Worm (Caenorhabditis elegans) whole organism, young adult: ENCODE data around the gene btbd-10.

Experiments used
- C06A6.2 ChIP-seq: fragments of 200-800 bp; sonication (Bioruptor generic); conservative IDR thresholded peaks from 2 replicates; pipeline ENCODE4 v1.3.6; 2022; ENCODE audit warnings: missing genetic modification characterization, missing compliant biosample characterization
- D2030.7 ChIP-seq: fragments of 200-800 bp; sonication (Bioruptor generic); IDR thresholded peaks from 2 replicates; pipeline ENCODE4 v1.3.6; 2022; ENCODE audit warnings: missing genetic modification reagents, missing genetic modification characterization, missing compliant biosample characterization
- F33H1.4 ChIP-seq: fragments of 200-800 bp; sonication (Bioruptor generic); IDR thresholded peaks from 2 replicates; pipeline ENCODE4 v1.3.6; 2022; ENCODE audit warnings: missing genetic modification reagents, missing genetic modification characterization, missing compliant biosample characterization
- F55B11.4 ChIP-seq: sonication (generic microtip); optimal IDR thresholded peaks from 2 replicates; lab custom pipeline; 2016; ENCODE audit warnings: missing compliant biosample characterization, missing genetic modification characterization, borderline replicate concordance; ENCODE audit not compliant: insufficient read depth
- F57C9.4 ChIP-seq: sonication (generic microtip); optimal IDR thresholded peaks from 2 replicates; lab custom pipeline; 2017; ENCODE audit warnings: mild to moderate bottlenecking, missing genetic modification characterization, missing compliant biosample characterization
- K12H6.12 ChIP-seq: fragments of 200-800 bp; sonication (Bioruptor generic); optimal IDR thresholded peaks from 2 replicates; lab custom pipeline; 2018; ENCODE audit warnings: mild to moderate bottlenecking, missing genetic modification characterization, missing compliant biosample characterization
- T26A5.8 ChIP-seq: sonication (generic microtip); optimal IDR thresholded peaks from 2 replicates; lab custom pipeline; 2016; ENCODE audit warnings: missing genetic modification characterization, missing compliant biosample characterization
- Y56A3A.18 ChIP-seq: fragments of 200-800 bp; sonication (Bioruptor generic); IDR thresholded peaks from 2 replicates; pipeline ENCODE4 v1.3.6; 2022; ENCODE audit warnings: missing genetic modification reagents, missing genetic modification characterization, missing compliant biosample characterization
- ZK185.1 ChIP-seq: sonication (generic microtip); optimal IDR thresholded peaks from 2 replicates; lab custom pipeline; 2016; ENCODE audit warnings: mild to moderate bottlenecking, missing genetic modification characterization, missing compliant biosample characterization; ENCODE audit not compliant: poor library complexity, severe bottlenecking
- aptf-2 ChIP-seq: fragments of 200-800 bp; sonication (Bioruptor generic); conservative IDR thresholded peaks from 2 replicates; pipeline ENCODE4 v1.3.6; 2022; ENCODE audit warnings: missing genetic modification reagents, missing genetic modification characterization, missing compliant biosample characterization
- aptf-3 ChIP-seq: fragments of 200-800 bp; sonication (Bioruptor generic); IDR thresholded peaks from 2 replicates; pipeline ENCODE4 v1.3.6; 2022; ENCODE audit warnings: missing genetic modification characterization, missing compliant biosample characterization
- atf-7 ChIP-seq: sonication (generic microtip); optimal IDR thresholded peaks from 2 replicates; lab custom pipeline; 2017; ENCODE audit warnings: mild to moderate bottlenecking, missing genetic modification characterization, missing compliant biosample characterization
- athp-1 ChIP-seq: sonication (generic microtip); optimal IDR thresholded peaks from 2 replicates; lab custom pipeline; 2017; ENCODE audit warnings: mild to moderate bottlenecking, missing genetic modification characterization, missing compliant biosample characterization
- attf-3 ChIP-seq: fragments of 200-800 bp; sonication (Bioruptor generic); conservative IDR thresholded peaks from 2 replicates; pipeline ENCODE4 v1.3.6; 2022; ENCODE audit warnings: missing genetic modification reagents, missing genetic modification characterization, missing compliant biosample characterization
- cebp-1 ChIP-seq, 2 experiments: fragments of 200-800 bp in 1 of 2; sonication (Bioruptor generic) in 1 of 2; sonication (generic microtip) in 1 of 2; IDR thresholded peaks in 1 of 2; optimal IDR thresholded peaks in 1 of 2; 2 replicates each; pipeline versions ENCODE4 v1.3.6 to Lab custom; 2017 to 2022; ENCODE audit warnings: missing compliant biosample characterization in 2 of 2, missing genetic modification characterization in 2 of 2, mild to moderate bottlenecking in 1 of 2, missing genetic modification reagents in 1 of 2, moderate library complexity in 1 of 2
- ceh-58 ChIP-seq: fragments of 200-800 bp; sonication (Bioruptor generic); IDR thresholded peaks from 2 replicates; pipeline ENCODE4 v1.3.6; 2022; ENCODE audit warnings: missing genetic modification characterization, missing compliant biosample characterization
- ceh-91 ChIP-seq: fragments of 200-800 bp; sonication (Bioruptor generic); IDR thresholded peaks from 2 replicates; pipeline ENCODE4 v1.3.6; 2022; ENCODE audit warnings: missing genetic modification reagents, missing genetic modification characterization, missing compliant biosample characterization
- chd-7 ChIP-seq: sonication (generic microtip); optimal IDR thresholded peaks from 2 replicates; lab custom pipeline; 2016; ENCODE audit warnings: mild to moderate bottlenecking, missing genetic modification characterization, moderate library complexity, missing compliant biosample characterization
- die-1 ChIP-seq: sonication (generic microtip); optimal IDR thresholded peaks from 2 replicates; lab custom pipeline; 2016; ENCODE audit warnings: missing genotype, mild to moderate bottlenecking, missing genetic modification characterization, missing compliant biosample characterization
- dpl-1 ChIP-seq: fragments of 150-350 bp; optimal IDR thresholded peaks from 2 replicates; lab custom pipeline; 2014; ENCODE audit warnings: missing biosample characterization, missing genetic modification reagents, missing genetic modification characterization
- ekl-4 ChIP-seq: fragments of 200-800 bp; sonication (Bioruptor generic); IDR thresholded peaks from 2 replicates; pipeline ENCODE4 v1.3.6; 2022; ENCODE audit warnings: missing genetic modification reagents, missing genetic modification characterization, missing compliant biosample characterization
- fkh-3 ChIP-seq: sonication (generic microtip); optimal IDR thresholded peaks from 2 replicates; lab custom pipeline; 2016; ENCODE audit warnings: mild to moderate bottlenecking, missing genetic modification characterization, missing compliant biosample characterization
- him-1 ChIP-seq: sonication (generic microtip); optimal IDR thresholded peaks from 2 replicates; lab custom pipeline; 2016; ENCODE audit warnings: missing genotype, missing genetic modification reagents, missing genetic modification characterization, missing compliant biosample characterization
- hmg-1.2 ChIP-seq: fragments of 200-800 bp; sonication (Bioruptor generic); IDR thresholded peaks from 2 replicates; pipeline ENCODE4 v1.3.6; 2022; ENCODE audit warnings: missing genetic modification reagents, missing genetic modification characterization, missing compliant biosample characterization
- hrde-1 ChIP-seq: sonication (generic microtip); optimal IDR thresholded peaks from 2 replicates; lab custom pipeline; 2016; ENCODE audit warnings: missing genetic modification characterization, mild to moderate bottlenecking, missing compliant biosample characterization, moderate library complexity, missing genotype, missing genetic modification reagents, borderline replicate concordance
- hsf-1 ChIP-seq: fragments of 200-800 bp; sonication (Bioruptor generic); IDR thresholded peaks from 2 replicates; pipeline ENCODE4 v1.3.6; 2022; ENCODE audit warnings: missing genetic modification reagents, missing genetic modification characterization, missing compliant biosample characterization
- lsl-1 ChIP-seq: fragments of 200-800 bp; sonication (Bioruptor generic); optimal IDR thresholded peaks from 2 replicates; lab custom pipeline; 2018; ENCODE audit warnings: mild to moderate bottlenecking, missing genetic modification characterization, moderate library complexity, missing compliant biosample characterization
- lsy-27 ChIP-seq: sonication (generic microtip); optimal IDR thresholded peaks from 2 replicates; lab custom pipeline; 2017; ENCODE audit warnings: missing genetic modification characterization, mild to moderate bottlenecking, missing compliant biosample characterization, antibody characterized with exemption, missing genotype, borderline replicate concordance; ENCODE audit not compliant: insufficient read depth
- madf-3 ChIP-seq: fragments of 200-800 bp; sonication (Bioruptor generic); IDR thresholded peaks from 2 replicates; pipeline ENCODE4 v1.3.6; 2022; ENCODE audit warnings: missing genetic modification reagents, missing genetic modification characterization, missing compliant biosample characterization
- madf-6 ChIP-seq: fragments of 200-800 bp; sonication (Bioruptor generic); IDR thresholded peaks from 2 replicates; pipeline ENCODE4 v1.3.6; 2022; ENCODE audit warnings: missing genetic modification reagents, missing genetic modification characterization, missing compliant biosample characterization
- mel-28 ChIP-seq: sonication (generic microtip); optimal IDR thresholded peaks from 2 replicates; lab custom pipeline; 2016; ENCODE audit warnings: borderline replicate concordance, mild to moderate bottlenecking, missing genetic modification characterization, missing compliant biosample characterization
- mxl-1 ChIP-seq: sonication (generic microtip); optimal IDR thresholded peaks from 2 replicates; lab custom pipeline; 2016; ENCODE audit warnings: missing genetic modification characterization, missing compliant biosample characterization
- nhr-80 ChIP-seq: sonication (generic microtip); optimal IDR thresholded peaks from 2 replicates; lab custom pipeline; 2016; ENCODE audit warnings: missing genetic modification characterization, missing compliant biosample characterization
- rcor-1 ChIP-seq: fragments of 200-800 bp; sonication (Bioruptor generic); IDR thresholded peaks from 2 replicates; pipeline ENCODE4 v1.3.6; 2022; ENCODE audit warnings: missing genetic modification reagents, missing genetic modification characterization, missing compliant biosample characterization
- rpc-1 ChIP-seq, 2 experiments: fragments of 150-350 bp in 1 of 2; sonication (generic microtip) in 1 of 2; optimal IDR thresholded peaks; 2 replicates each; lab custom pipeline; 2014 to 2018; ENCODE audit warnings: missing biosample characterization in 1 of 2, missing genetic modification characterization in 1 of 2, missing genetic modification reagents in 1 of 2, missing genotype in 1 of 2
- sea-2 ChIP-seq: fragments of 200-800 bp; sonication (Bioruptor generic); IDR thresholded peaks from 2 replicates; pipeline ENCODE4 v1.3.6; 2022; ENCODE audit warnings: missing genetic modification characterization, missing compliant biosample characterization
- unc-130 ChIP-seq: sonication (generic microtip); optimal IDR thresholded peaks from 2 replicates; lab custom pipeline; 2016; ENCODE audit warnings: missing genetic modification reagents, missing genetic modification characterization, missing compliant biosample characterization
- xnd-1 ChIP-seq: sonication (generic microtip); optimal IDR thresholded peaks from 2 replicates; lab custom pipeline; 2016; ENCODE audit warnings: missing genotype, missing genetic modification reagents, missing genetic modification characterization, missing compliant biosample characterization
- ztf-22 ChIP-seq: fragments of 200-800 bp; sonication (Bioruptor generic); optimal IDR thresholded peaks from 2 replicates; lab custom pipeline; 2018; ENCODE audit warnings: mild to moderate bottlenecking, missing genetic modification characterization, moderate library complexity, missing compliant biosample characterization
- ztf-25 ChIP-seq: fragments of 200-800 bp; sonication (Bioruptor generic); IDR thresholded peaks from 2 replicates; pipeline ENCODE4 v1.3.6; 2022; ENCODE audit warnings: missing genetic modification reagents, missing genetic modification characterization, missing compliant biosample characterization
- ztf-28 ChIP-seq: fragments of 200-800 bp; sonication (Bioruptor generic); IDR thresholded peaks from 2 replicates; pipeline ENCODE4 v1.3.6; 2022; ENCODE audit warnings: missing genetic modification reagents, missing genetic modification characterization, missing compliant biosample characterization
- ztf-3 ChIP-seq: fragments of 200-800 bp; sonication (Bioruptor generic); optimal IDR thresholded peaks from 2 replicates; lab custom pipeline; 2018; ENCODE audit warnings: mild to moderate bottlenecking, missing genetic modification characterization, missing compliant biosample characterization

The btbd-10 gene

DNA sequence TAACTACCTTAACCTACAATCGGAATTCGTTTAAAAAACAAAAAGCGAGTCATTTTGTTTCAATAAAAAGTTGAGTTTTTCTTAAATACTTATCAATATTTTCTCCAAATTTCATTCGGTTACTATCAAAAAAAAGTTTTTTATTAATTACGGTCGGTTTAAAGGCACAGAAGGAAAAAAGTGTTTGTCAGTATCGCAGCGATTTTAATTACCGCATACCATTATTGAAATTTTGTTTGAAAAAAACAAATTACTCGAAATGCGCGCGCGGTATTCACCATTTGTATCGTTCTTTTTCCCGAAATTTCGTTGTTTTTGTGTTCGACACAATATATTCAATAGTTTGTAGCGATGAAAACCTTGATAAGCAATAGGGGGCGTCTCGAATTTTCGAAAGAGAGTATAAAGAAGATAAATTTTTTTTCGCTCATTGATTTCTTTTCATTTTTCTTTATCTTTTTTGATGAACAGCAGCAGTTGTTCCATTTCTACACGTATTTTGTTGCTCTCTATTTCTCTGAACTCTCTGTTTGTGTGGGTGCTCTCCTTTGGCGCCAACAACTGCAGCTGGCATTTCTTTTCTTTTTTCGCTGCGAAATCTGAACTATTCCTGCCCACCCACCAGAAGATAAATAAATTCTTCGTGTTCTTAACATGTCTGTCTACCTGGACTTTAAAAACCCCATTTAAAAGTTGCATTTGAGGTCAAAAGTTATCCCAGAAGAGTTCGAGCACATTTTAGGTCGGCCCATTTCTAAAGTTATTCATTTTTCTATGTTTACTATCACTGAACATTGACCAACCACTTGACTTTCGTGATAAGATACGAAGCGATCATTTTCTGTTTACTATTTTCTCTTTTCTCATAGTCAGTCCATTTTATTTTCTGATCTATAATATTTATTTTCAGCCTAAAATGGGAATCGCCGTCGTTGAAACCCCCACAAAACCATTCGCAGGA lies 16.0 kb upstream of the btbd-10 start, which contains the start of gene pgm-1 (continued):
- TF ChIP-seq attf-3 (GFP tag; lab: Robert Waterston, UW) (no peak), ZK185.1 (no peak), ztf-28 (no peak), D2030.7 (GFP tag; lab: Robert Waterston, UW) (0 out of 2 replicates have a peak, but pooled peaks have one; percentile 12), rpc-1 (optimal IDR thresholded peaks at IDR 0.05; lab: Kevin White, UChicago) (no peak), rpc-1 (tag; optimal IDR thresholded peaks at IDR 0.05; lab: Kevin White, UChicago) (no peak), him-1 (tag; lab: Kevin White, UChicago) (no peak), mel-28 (tag; lab: Kevin White, UChicago) (no peak), hsf-1 (GFP tag; lab: Robert Waterston, UW) (peak; percentile 86), fkh-3 (no peak), die-1 (no peak), atf-7 (tag; lab: Kevin White, UChicago) (no peak), ceh-91 (GFP tag; lab: Robert Waterston, UW) (peak; percentile 77), cebp-1 (GFP tag; IDR thresholded peaks at IDR 0.05; lab: Robert Waterston, UW) (no peak), cebp-1 (tag; optimal IDR thresholded peaks at IDR 0.05; lab: Kevin White, UChicago) (peak; percentile 24), unc-130 (no peak), K12H6.12 (peak; percentile 14), nhr-80 (peak; percentile 15), madf-6 (peak; percentile 90), aptf-2 (GFP tag; lab: Robert Waterston, UW) (no peak), lsl-1 (GFP tag; lab: Kevin White, UChicago) (peak; percentile 94), rcor-1 (GFP tag; lab: Robert Waterston, UW) (no peak), xnd-1 (tag; lab: Kevin White, UChicago) (peak; percentile 73)
- TF ChIP-seq, all 124 proteins: peak for 19

DNA sequence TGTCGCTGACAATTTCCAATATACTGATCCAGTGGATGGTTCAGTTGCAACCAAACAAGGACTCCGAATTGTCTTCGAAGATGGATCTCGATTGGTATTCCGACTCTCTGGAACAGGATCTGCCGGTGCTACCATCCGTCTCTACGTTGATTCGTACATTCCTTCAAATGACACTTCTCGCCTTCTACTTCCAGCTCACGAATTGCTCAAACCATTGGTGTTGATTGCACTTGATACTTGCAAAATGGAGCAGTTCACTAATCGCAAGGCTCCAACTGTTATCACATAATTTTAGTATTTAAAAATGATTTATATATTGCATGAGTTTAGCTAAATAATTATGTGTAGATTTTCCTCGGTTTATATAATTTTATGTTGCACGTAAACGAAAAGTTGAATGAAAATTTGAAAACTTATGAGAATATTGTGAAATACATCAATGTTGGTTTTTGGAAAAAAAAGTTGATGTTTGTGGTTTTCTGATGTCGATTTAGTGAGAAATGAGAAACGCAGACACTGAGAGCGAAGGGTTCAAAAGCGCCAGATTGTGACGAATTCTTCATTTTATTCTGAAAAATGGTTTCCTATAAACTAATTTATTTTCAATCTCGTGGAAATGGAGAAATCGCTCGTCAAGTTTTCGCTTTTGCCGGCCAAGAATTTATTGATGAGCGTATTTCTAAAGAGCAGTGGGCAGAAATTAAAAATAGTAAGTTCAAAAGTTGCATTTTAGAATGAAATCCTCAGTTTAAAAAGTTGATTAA lies 13.6 kb upstream of the btbd-10 start, which contains the start of gene gst-9:
gst-9 (plus strand) TSS at position 574 of the 764 bp plus-strand sequence.
- TF ChIP-seq ztf-3 (GFP tag; lab: Kevin White, UChicago) (no peak), dpl-1 (GFP tag; lab: Kevin White, UChicago) (no peak), mxl-1 (tag; lab: Kevin White, UChicago) (no peak), ekl-4 (GFP tag; lab: Robert Waterston, UW) (peak; percentile 71; the same call in 1 of the 2 replicates), ztf-22 (peak; percentile 62), ZK185.1 (peak; percentile 0), chd-7 (tag; lab: Kevin White, UChicago) (peak; percentile 28), C06A6.2 (GFP tag; lab: Robert Waterston, UW) (no peak; the same call in 1 of the 2 replicates), mel-28 (tag; lab: Kevin White, UChicago) (no peak), F33H1.4 (GFP tag; lab: Robert Waterston, UW) (no peak), cebp-1 (GFP tag; IDR thresholded peaks at IDR 0.05; lab: Robert Waterston, UW) (peak; percentile 68), cebp-1 (tag; optimal IDR thresholded peaks at IDR 0.05; lab: Kevin White, UChicago) (peak; percentile 82), hsf-1 (GFP tag; lab: Robert Waterston, UW) (no peak), lsy-27 (no peak), F57C9.4 (tag; lab: Kevin White, UChicago) (peak; percentile 44), lsl-1 (GFP tag; lab: Kevin White, UChicago) (peak; percentile 5), xnd-1 (tag; lab: Kevin White, UChicago) (no peak), hmg-1.2 (GFP tag; lab: Robert Waterston, UW) (peak; percentile 36), T26A5.8 (no peak), sea-2 (no peak), madf-3 (GFP tag; lab: Robert Waterston, UW) (peak; percentile 44; the same call in 1 of the 2 replicates), F55B11.4 (tag; lab: Kevin White, UChicago) (no peak), aptf-3 (no peak), athp-1 (tag; lab: Kevin White, UChicago) (no peak), Y56A3A.18 (GFP tag; lab: Robert Waterston, UW) (peak; percentile 76), die-1 (no peak), ceh-58 (no peak), ztf-25 (GFP tag; lab: Robert Waterston, UW) (no peak), hrde-1 (tag; lab: Kevin White, UChicago) (no peak)
